Worm (Caenorhabditis elegans) whole organism, late embryonic: ENCODE measurements around the gene F26D11.12.

Source experiments
- C08G9.2 ChIP-seq: sonication (generic microtip); optimal IDR thresholded peaks from 2 replicates; lab custom pipeline; 2016; ENCODE audit warnings: mild to moderate bottlenecking, missing genetic modification characterization, moderate library complexity, missing compliant biosample characterization
- F13H6.1 ChIP-seq: sonication (generic microtip); optimal IDR thresholded peaks from 2 replicates; lab custom pipeline; 2016; ENCODE audit warnings: missing genetic modification characterization, missing compliant biosample characterization
- T23F11.4 ChIP-seq: fragments of 200-800 bp; sonication (Bioruptor generic); optimal IDR thresholded peaks from 2 replicates; lab custom pipeline; 2018; ENCODE audit warnings: mild to moderate bottlenecking, missing genetic modification characterization, missing compliant biosample characterization
- ahr-1 ChIP-seq: sonication (generic microtip); optimal IDR thresholded peaks from 2 replicates; lab custom pipeline; 2016; ENCODE audit warnings: missing genetic modification characterization, missing compliant biosample characterization
- ceh-24 ChIP-seq: sonication (generic microtip); optimal IDR thresholded peaks from 2 replicates; lab custom pipeline; 2016; ENCODE audit warnings: mild to moderate bottlenecking, missing genetic modification characterization, missing compliant biosample characterization
- ceh-31 ChIP-seq: sonication (generic microtip); optimal IDR thresholded peaks from 2 replicates; lab custom pipeline; 2016; ENCODE audit warnings: missing genetic modification characterization, missing compliant biosample characterization
- ceh-48 ChIP-seq: sonication (generic microtip); optimal IDR thresholded peaks from 2 replicates; lab custom pipeline; 2016; ENCODE audit warnings: missing genetic modification characterization, inconsistent platforms, missing compliant biosample characterization
- ceh-6 ChIP-seq: fragments of 200-800 bp; sonication (Bioruptor generic); optimal IDR thresholded peaks from 2 replicates; lab custom pipeline; 2018; ENCODE audit warnings: mild to moderate bottlenecking, missing genetic modification characterization, missing compliant biosample characterization
- ceh-9 ChIP-seq: sonication (generic microtip); optimal IDR thresholded peaks from 2 replicates; lab custom pipeline; 2016; ENCODE audit warnings: mild to moderate bottlenecking, missing genetic modification characterization, inconsistent platforms, missing compliant biosample characterization
- che-1 ChIP-seq: sonication (generic microtip); optimal IDR thresholded peaks from 2 replicates; lab custom pipeline; 2016; ENCODE audit warnings: mild to moderate bottlenecking, missing genetic modification characterization, missing compliant biosample characterization
- dmd-4 ChIP-seq: sonication (generic microtip); optimal IDR thresholded peaks from 2 replicates; lab custom pipeline; 2016; ENCODE audit warnings: borderline replicate concordance, missing genetic modification characterization, missing compliant biosample characterization
- dve-1 ChIP-seq: sonication (generic microtip); optimal IDR thresholded peaks from 2 replicates; lab custom pipeline; 2017; ENCODE audit warnings: antibody characterized with exemption, mild to moderate bottlenecking, missing genetic modification characterization, missing compliant biosample characterization
- elt-2 ChIP-seq: sonication (generic microtip); optimal IDR thresholded peaks from 2 replicates; lab custom pipeline; 2016; ENCODE audit warnings: missing genetic modification reagents, missing genetic modification characterization, missing compliant biosample characterization
- ets-4 ChIP-seq: sonication (generic microtip); optimal IDR thresholded peaks from 2 replicates; lab custom pipeline; 2016; ENCODE audit warnings: missing genetic modification characterization, missing compliant biosample characterization
- fkh-10 ChIP-seq: fragments of 150-350 bp; optimal IDR thresholded peaks from 2 replicates; lab custom pipeline; 2014; ENCODE audit warnings: missing biosample characterization, missing genetic modification reagents, missing genetic modification characterization
- fkh-6 ChIP-seq: sonication (generic microtip); optimal IDR thresholded peaks from 2 replicates; lab custom pipeline; 2016; ENCODE audit warnings: missing genetic modification characterization, missing compliant biosample characterization
- hlh-15 ChIP-seq: sonication (generic microtip); optimal IDR thresholded peaks from 2 replicates; lab custom pipeline; 2016; ENCODE audit warnings: missing genetic modification characterization, missing compliant biosample characterization
- hlh-30 ChIP-seq: sonication (generic microtip); optimal IDR thresholded peaks from 2 replicates; lab custom pipeline; 2017; ENCODE audit warnings: antibody characterized with exemption, missing genetic modification characterization, missing compliant biosample characterization; ENCODE audit not compliant: insufficient read depth
- hlh-6 ChIP-seq: sonication (generic microtip); optimal IDR thresholded peaks from 2 replicates; lab custom pipeline; 2016; ENCODE audit warnings: missing genotype, missing genetic modification characterization, missing compliant biosample characterization
- lin-11 ChIP-seq: fragments of 200-800 bp; sonication (Bioruptor generic); optimal IDR thresholded peaks from 2 replicates; lab custom pipeline; 2018; ENCODE audit warnings: mild to moderate bottlenecking, missing genetic modification characterization, missing compliant biosample characterization
- madf-2 ChIP-seq: sonication (generic microtip); optimal IDR thresholded peaks from 2 replicates; lab custom pipeline; 2017; ENCODE audit warnings: missing genetic modification characterization, missing compliant biosample characterization
- mec-3 ChIP-seq: sonication (generic microtip); optimal IDR thresholded peaks from 2 replicates; lab custom pipeline; 2016; ENCODE audit warnings: borderline replicate concordance, missing genetic modification characterization, missing compliant biosample characterization
- nfya-1 ChIP-seq: sonication (generic microtip); optimal IDR thresholded peaks from 2 replicates; lab custom pipeline; 2017; ENCODE audit warnings: missing genetic modification characterization, mild to moderate bottlenecking, missing compliant biosample characterization, antibody characterized with exemption, moderate library complexity
- nhr-232 ChIP-seq: sonication (generic microtip); optimal IDR thresholded peaks from 2 replicates; lab custom pipeline; 2016; ENCODE audit warnings: missing genetic modification characterization, missing compliant biosample characterization
- pat-9 ChIP-seq: fragments of 200-800 bp; sonication (Bioruptor generic); optimal IDR thresholded peaks from 2 replicates; lab custom pipeline; 2018; ENCODE audit warnings: mild to moderate bottlenecking, missing genetic modification characterization, moderate library complexity, missing compliant biosample characterization
- pax-1 ChIP-seq: fragments of 150-350 bp; optimal IDR thresholded peaks from 2 replicates; lab custom pipeline; 2014; ENCODE audit warnings: missing biosample characterization, missing genetic modification characterization
- pha-2 ChIP-seq: sonication (generic microtip); optimal IDR thresholded peaks from 2 replicates; lab custom pipeline; 2017; ENCODE audit warnings: mild to moderate bottlenecking, missing genetic modification characterization, missing compliant biosample characterization
- pqm-1 ChIP-seq: sonication (generic microtip); optimal IDR thresholded peaks from 2 replicates; lab custom pipeline; 2016; ENCODE audit warnings: missing genetic modification characterization, missing compliant biosample characterization
- pros-1 ChIP-seq: fragments of 150-350 bp; optimal IDR thresholded peaks from 2 replicates; lab custom pipeline; 2014; ENCODE audit warnings: missing biosample characterization, missing genetic modification reagents, missing genetic modification characterization
- ref-2 ChIP-seq: sonication (generic microtip); optimal IDR thresholded peaks from 2 replicates; lab custom pipeline; 2016; ENCODE audit warnings: missing genetic modification characterization, missing compliant biosample characterization
- rnt-1 ChIP-seq: sonication (generic microtip); optimal IDR thresholded peaks from 2 replicates; lab custom pipeline; 2016; ENCODE audit warnings: missing genetic modification characterization, missing compliant biosample characterization
- sdc-2 ChIP-seq: sonication (generic microtip); optimal IDR thresholded peaks from 2 replicates; lab custom pipeline; 2016; ENCODE audit warnings: missing genotype, missing genetic modification characterization, missing compliant biosample characterization
- sox-2 ChIP-seq: fragments of 200-800 bp; sonication (Bioruptor generic); IDR thresholded peaks from 2 replicates; pipeline ENCODE4 v1.3.6; 2022; ENCODE audit warnings: missing genetic modification reagents, missing genetic modification characterization, missing compliant biosample characterization
- syd-9 ChIP-seq: sonication (generic microtip); optimal IDR thresholded peaks from 2 replicates; lab custom pipeline; 2016; ENCODE audit warnings: mild to moderate bottlenecking, missing genetic modification characterization, moderate library complexity, missing compliant biosample characterization
- tbx-2 ChIP-seq: sonication (generic microtip); optimal IDR thresholded peaks from 2 replicates; lab custom pipeline; 2016; ENCODE audit warnings: missing genetic modification characterization, missing compliant biosample characterization
- unc-3 ChIP-seq, 2 experiments: fragments of 200-800 bp in 1 of 2; sonication (Bioruptor generic) in 1 of 2; sonication (generic microtip) in 1 of 2; conservative IDR thresholded peaks in 1 of 2; optimal IDR thresholded peaks in 1 of 2; 2 replicates each; pipeline versions ENCODE4 v1.3.6 to Lab custom; 2016 to 2022; ENCODE audit warnings: missing compliant biosample characterization in 2 of 2, missing genetic modification characterization in 2 of 2, missing genetic modification reagents in 1 of 2
- unc-55 ChIP-seq: sonication (generic microtip); optimal IDR thresholded peaks from 2 replicates; lab custom pipeline; 2017; ENCODE audit warnings: missing biosample characterization, missing genetic modification reagents, missing genetic modification characterization
- unc-86 ChIP-seq: sonication (generic microtip); optimal IDR thresholded peaks from 2 replicates; lab custom pipeline; 2016; ENCODE audit warnings: missing genetic modification characterization, missing compliant biosample characterization
- zip-5 ChIP-seq: sonication (generic microtip); optimal IDR thresholded peaks from 2 replicates; lab custom pipeline; 2016; ENCODE audit warnings: missing genetic modification characterization, missing compliant biosample characterization

Gene F26D11.12

DNA sequence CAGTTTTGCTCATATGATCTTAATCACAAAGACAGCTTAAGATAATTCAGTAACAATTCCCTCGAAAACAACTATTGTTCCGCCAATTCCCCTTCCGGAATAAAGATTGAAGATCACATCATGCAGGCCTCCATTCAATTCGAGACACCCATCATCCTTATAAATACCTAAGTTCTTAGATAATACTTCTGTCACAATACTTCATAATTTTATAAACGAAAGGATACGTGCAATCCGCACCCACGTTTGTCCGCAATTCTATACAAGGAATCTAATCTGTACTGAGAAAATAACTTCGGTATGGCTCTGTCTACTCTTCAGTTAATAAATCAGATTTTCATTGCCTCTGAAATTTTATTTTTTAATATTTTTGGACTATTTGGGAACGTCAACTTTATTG, 26.5 kb downstream of the F26D11.12 start, which contains the start of gene srsx-5:
Gene srsx-5 (plus strand): TSS at position 301 of the 400 bp plus-strand sequence.
- TF ChIP-seq ceh-6 (GFP tag; lab: Kevin White, UChicago) (no peak), F13H6.1 (tag; lab: Kevin White, UChicago) (no peak), unc-55 (GFP tag; lab: Kevin White, UChicago) (no peak), elt-2 (tag; lab: Kevin White, UChicago) (no peak), hlh-15 (tag; lab: Kevin White, UChicago) (no peak), fkh-10 (GFP tag; lab: Kevin White, UChicago) (no peak), syd-9 (no peak), C08G9.2 (tag; lab: Kevin White, UChicago) (no peak), madf-2 (tag; lab: Kevin White, UChicago) (no peak), pha-2 (no peak), pax-1 (no peak), unc-86 (tag; lab: Kevin White, UChicago) (no peak), ceh-31 (tag; lab: Kevin White, UChicago) (no peak), pqm-1 (tag; lab: Kevin White, UChicago) (no peak), zip-5 (no peak), sox-2 (GFP tag; lab: Robert Waterston, UW) (no peak), hlh-30 (tag; lab: Kevin White, UChicago) (no peak), dve-1 (tag; lab: Kevin White, UChicago) (no peak), tbx-2 (tag; lab: Kevin White, UChicago) (no peak), ceh-48 (tag; lab: Kevin White, UChicago) (no peak)

DNA sequence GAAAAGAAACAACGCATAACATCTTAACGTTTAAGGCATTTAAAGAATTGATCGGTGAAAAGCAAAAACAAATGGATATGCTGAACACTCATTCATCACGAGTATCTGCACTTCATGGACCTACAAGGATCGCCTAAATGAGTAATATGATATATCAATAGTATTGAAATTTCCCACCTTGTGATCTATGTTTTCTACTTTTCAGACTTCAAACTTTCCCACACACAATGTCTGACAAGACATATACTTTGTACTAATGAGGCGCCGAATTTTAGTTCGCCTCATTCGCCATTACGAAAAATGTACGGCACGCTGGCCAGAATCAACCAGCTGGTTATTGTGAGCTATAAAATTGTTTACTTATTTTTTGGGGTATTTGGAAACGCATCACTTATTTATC, 28.3 kb downstream of the F26D11.12 start, which contains the start of gene srsx-6:
Gene srsx-6 (plus strand): TSS at position 301 of the 400 bp plus-strand sequence.
- no peak for TF ChIP-seq ceh-24 (tag; lab: Kevin White, UChicago)
- TF ChIP-seq hlh-6, result no peak
- no peak for TF ChIP-seq nfya-1 (tag; lab: Kevin White, UChicago)
- TF ChIP-seq dmd-4 (tag; lab: Kevin White, UChicago), result no peak
- no peak for TF ChIP-seq F13H6.1 (tag; lab: Kevin White, UChicago)
- no peak for TF ChIP-seq ahr-1 (tag; lab: Kevin White, UChicago)
- no peak for TF ChIP-seq ceh-9 (tag; lab: Kevin White, UChicago)
- no peak for TF ChIP-seq lin-11 (tag; lab: Kevin White, UChicago)
- TF ChIP-seq pros-1 (tag; lab: Kevin White, UChicago), result no peak
- no peak for TF ChIP-seq ceh-6 (GFP tag; lab: Kevin White, UChicago)
- no peak for TF ChIP-seq pat-9 (tag; lab: Kevin White, UChicago)
- TF ChIP-seq mec-3 (tag; lab: Kevin White, UChicago), result no peak
- no peak for TF ChIP-seq pqm-1 (tag; lab: Kevin White, UChicago)
- no peak for TF ChIP-seq ets-4 (tag; lab: Kevin White, UChicago)
- no peak for TF ChIP-seq zip-5
- no peak for TF ChIP-seq unc-55 (GFP tag; lab: Kevin White, UChicago)
- TF ChIP-seq ref-2, result no peak

DNA sequence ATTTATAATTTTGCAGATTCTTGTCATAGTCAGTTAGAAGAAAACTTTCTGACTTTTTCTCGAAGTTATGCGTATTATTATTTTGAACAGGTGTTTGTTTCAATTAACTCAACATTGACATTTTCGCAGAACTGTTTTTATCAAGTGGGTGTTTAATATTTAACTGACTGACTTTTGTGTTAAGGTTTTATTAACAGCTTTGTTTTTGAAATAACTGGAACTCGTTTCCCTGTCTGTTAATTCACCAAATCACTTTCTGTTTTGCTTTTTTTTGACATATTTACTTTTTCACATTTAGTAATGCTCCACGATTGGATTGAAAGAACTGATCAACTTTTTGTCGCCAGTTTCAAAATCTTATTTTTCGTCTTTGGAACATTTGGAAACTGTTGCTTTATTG, 29.6 kb downstream of the F26D11.12 start, which contains the start of gene srsx-7:
Gene srsx-7 (plus strand): TSS at position 301 of the 400 bp plus-strand sequence.
- TF ChIP-seq unc-3 (GFP tag; conservative IDR thresholded peaks at IDR 0.05; lab: Robert Waterston, UW) (no peak), unc-3 (tag; optimal IDR thresholded peaks at IDR 0.05; lab: Kevin White, UChicago) (no peak)

DNA sequence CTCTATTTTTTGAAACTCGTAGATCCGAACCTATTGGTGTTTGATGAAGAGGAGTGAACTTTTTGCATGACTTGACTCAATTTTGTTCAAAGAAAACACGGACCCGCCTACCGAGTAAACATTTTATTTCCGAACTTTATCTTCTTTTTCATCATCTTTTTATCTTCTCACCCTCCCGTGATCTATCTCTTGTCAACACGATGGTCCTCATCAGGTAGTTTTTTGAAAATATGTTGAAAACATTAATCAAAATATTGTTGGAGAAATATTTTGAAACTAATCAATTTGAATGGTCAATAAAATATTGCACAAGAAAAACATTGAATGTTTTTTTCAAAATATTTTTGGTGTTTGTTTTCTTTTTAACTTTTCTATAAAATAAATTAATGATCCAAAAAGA, 46.7 kb downstream of the F26D11.12 start:
- TF ChIP-seq ahr-1 (tag; lab: Kevin White, UChicago), result no peak
- no peak for TF ChIP-seq ceh-31 (tag; lab: Kevin White, UChicago)
- no peak for TF ChIP-seq che-1 (tag; lab: Kevin White, UChicago)
- TF ChIP-seq sdc-2 (tag; lab: Kevin White, UChicago), result no peak
- no peak for TF ChIP-seq nhr-232 (tag; lab: Kevin White, UChicago)
- TF ChIP-seq rnt-1, result no peak
- no peak for TF ChIP-seq ref-2
- TF ChIP-seq fkh-6 (tag; lab: Kevin White, UChicago), result no peak
- TF ChIP-seq ceh-9 (tag; lab: Kevin White, UChicago), result no peak
- no peak for TF ChIP-seq dmd-4 (tag; lab: Kevin White, UChicago)
- no peak for TF ChIP-seq T23F11.4
- TF ChIP-seq sox-2 (GFP tag; lab: Robert Waterston, UW), result no peak
- TF ChIP-seq ceh-24 (tag; lab: Kevin White, UChicago), result no peak
